Worm (Caenorhabditis elegans) whole organism, L4/young adult: ENCODE results near the gene grl-21.

Source experiments
- W03F9.2 ChIP-seq: fragments of 150-350 bp; optimal IDR thresholded peaks from 2 replicates; lab custom pipeline; 2014; ENCODE audit warnings: missing biosample characterization, missing genetic modification characterization
- him-1 ChIP-seq: sonication (generic microtip); optimal IDR thresholded peaks from 2 replicates; lab custom pipeline; 2016; ENCODE audit warnings: missing genotype, missing genetic modification reagents, missing genetic modification characterization, missing compliant biosample characterization

DNA sequence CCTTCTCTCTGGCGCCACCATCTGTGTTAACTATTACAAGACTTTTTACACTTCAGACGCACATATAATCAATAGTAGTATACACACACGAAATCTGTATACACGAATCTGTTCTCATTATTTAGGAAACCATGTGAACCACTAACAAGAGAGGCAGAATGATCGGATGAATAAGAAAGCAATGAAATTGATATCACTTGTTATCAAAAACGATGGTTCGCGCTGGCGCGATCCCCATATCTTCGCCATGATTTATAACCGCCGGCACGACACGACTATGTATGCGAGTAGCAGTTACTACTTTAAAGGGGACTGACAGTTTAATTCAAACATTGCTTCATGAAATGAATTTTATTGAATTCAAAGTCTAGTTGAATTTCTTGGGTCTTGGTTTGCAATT lies 44.1 kb downstream of the grl-21 start:
- TF ChIP-seq him-1 = no peak
- TF ChIP-seq W03F9.2 = no peak
